Fruit fly (Drosophila melanogaster) whole organism, prepupa: ENCODE measurements around the gene Pdi.

ENCODE experiments used
- Blimp-1 ChIP-seq: fragments of 200-800 bp; sonication (Bioruptor generic); optimal IDR thresholded peaks from 3 replicates; lab custom pipeline; 2017; ENCODE audit warnings: missing biosample characterization, missing genetic modification characterization, mild to moderate bottlenecking, moderate library complexity, missing genetic modification reagents
- CG10669 ChIP-seq: fragments of 200-800 bp; sonication (Bioruptor generic); optimal IDR thresholded peaks from 3 replicates; lab custom pipeline; 2018; ENCODE audit warnings: missing biosample characterization, mild to moderate bottlenecking, missing genetic modification characterization, moderate library complexity
- CG11762 ChIP-seq: fragments of 200-800 bp; sonication (Bioruptor generic); optimal IDR thresholded peaks from 3 replicates; lab custom pipeline; 2016; ENCODE audit warnings: missing biosample characterization, missing genetic modification characterization; ENCODE audit not compliant: insufficient read depth
- CG11902 ChIP-seq: fragments of 200-800 bp; sonication (Bioruptor generic); optimal IDR thresholded peaks from 3 replicates; lab custom pipeline; 2016; ENCODE audit warnings: missing biosample characterization, missing genetic modification characterization
- CG1621 ChIP-seq: fragments of 200-800 bp; sonication (Bioruptor generic); optimal IDR thresholded peaks from 3 replicates; lab custom pipeline; 2018; ENCODE audit warnings: missing biosample characterization, mild to moderate bottlenecking, missing genetic modification characterization
- CG16779 ChIP-seq: fragments of 200-800 bp; sonication (Bioruptor generic); optimal IDR thresholded peaks from 3 replicates; lab custom pipeline; 2017; ENCODE audit warnings: missing biosample characterization, mild to moderate bottlenecking, missing genetic modification characterization
- CG3032 ChIP-seq: fragments of 200-800 bp; optimal IDR thresholded peaks from 2 replicates; lab custom pipeline; 2019; ENCODE audit warnings: missing biosample characterization, mild to moderate bottlenecking, missing genetic modification characterization, moderate library complexity
- CG31627 ChIP-seq: fragments of 200-800 bp; sonication (Bioruptor generic); optimal IDR thresholded peaks from 3 replicates; lab custom pipeline; 2016; ENCODE audit warnings: missing biosample characterization, missing genetic modification characterization
- CG34406 ChIP-seq: fragments of 200-800 bp; sonication (Bioruptor generic); optimal IDR thresholded peaks from 3 replicates; lab custom pipeline; 2016; ENCODE audit warnings: missing biosample characterization, missing genetic modification characterization
- CG4318 ChIP-seq: fragments of 200-800 bp; sonication (Bioruptor generic); optimal IDR thresholded peaks from 3 replicates; lab custom pipeline; 2017; ENCODE audit warnings: missing biosample characterization, mild to moderate bottlenecking, missing genetic modification characterization
- CG6163 ChIP-seq: fragments of 200-800 bp; sonication (Bioruptor generic); IDR thresholded peaks from 3 replicates; pipeline ENCODE4 v1.3.6; 2022; ENCODE audit warnings: missing biosample characterization, missing genetic modification characterization
- CG6276 ChIP-seq: fragments of 200-800 bp; sonication (Bioruptor generic); optimal IDR thresholded peaks from 2 replicates; lab custom pipeline; 2017; ENCODE audit warnings: missing biosample characterization, mild to moderate bottlenecking, missing genetic modification characterization
- Eip75B ChIP-seq: fragments of 200-800 bp; sonication (Bioruptor generic); optimal IDR thresholded peaks from 3 replicates; lab custom pipeline; 2016; ENCODE audit warnings: missing biosample characterization, missing genetic modification characterization
- Eip78C ChIP-seq: fragments of 200-800 bp; sonication (Bioruptor generic); peaks from one replicate; lab custom pipeline; 2016; ENCODE audit warnings: missing biosample characterization, missing genetic modification characterization
- Eip93F ChIP-seq: fragments of 200-800 bp; sonication (Bioruptor generic); optimal IDR thresholded peaks from 2 replicates; lab custom pipeline; 2016; ENCODE audit warnings: missing biosample characterization, mild to moderate bottlenecking, missing genetic modification characterization
- Ets96B ChIP-seq: fragments of 200-800 bp; optimal IDR thresholded peaks from 2 replicates; lab custom pipeline; 2019; ENCODE audit warnings: missing biosample characterization, mild to moderate bottlenecking, missing genetic modification characterization, moderate library complexity
- Gug ChIP-seq: fragments of 200-800 bp; sonication (Bioruptor generic); IDR thresholded peaks from 2 replicates; pipeline ENCODE4 v1.3.6; 2022; ENCODE audit warnings: missing biosample characterization, missing genetic modification characterization
- Hr38 ChIP-seq: sonication (Bioruptor generic); optimal IDR thresholded peaks from 2 replicates; lab custom pipeline; 2016; ENCODE audit warnings: missing biosample characterization, missing genetic modification characterization
- Hr39 ChIP-seq: fragments of 200-800 bp; sonication (Bioruptor generic); optimal IDR thresholded peaks from 2 replicates; lab custom pipeline; 2016; ENCODE audit warnings: missing biosample characterization, missing genetic modification characterization
- Hr4 ChIP-seq: fragments of 200-800 bp; sonication (Bioruptor generic); optimal IDR thresholded peaks from 3 replicates; lab custom pipeline; 2016; ENCODE audit warnings: missing biosample characterization, missing genetic modification characterization
- OdsH ChIP-seq: fragments of 200-800 bp; sonication (Bioruptor generic); optimal IDR thresholded peaks from 3 replicates; lab custom pipeline; 2016; ENCODE audit warnings: missing biosample characterization, missing genetic modification characterization
- Smox ChIP-seq: fragments of 200-800 bp; sonication (Bioruptor generic); optimal IDR thresholded peaks from 3 replicates; lab custom pipeline; 2016; ENCODE audit warnings: missing biosample characterization, missing genetic modification characterization
- Sox102F ChIP-seq: fragments of 200-800 bp; sonication (Bioruptor generic); optimal IDR thresholded peaks from 2 replicates; lab custom pipeline; 2016; ENCODE audit warnings: missing biosample characterization, mild to moderate bottlenecking, missing genetic modification characterization
- Sox15 ChIP-seq: fragments of 200-800 bp; sonication (Bioruptor generic); optimal IDR thresholded peaks from 3 replicates; lab custom pipeline; 2016; ENCODE audit warnings: missing biosample characterization, missing genetic modification characterization
- achi ChIP-seq: fragments of 200-800 bp; sonication (Bioruptor generic); optimal IDR thresholded peaks from 3 replicates; lab custom pipeline; 2016; ENCODE audit warnings: missing biosample characterization, missing genetic modification characterization
- acj6 ChIP-seq: fragments of 200-800 bp; sonication (Bioruptor generic); optimal IDR thresholded peaks from 3 replicates; lab custom pipeline; 2016; ENCODE audit warnings: missing biosample characterization, missing genetic modification characterization
- cyc ChIP-seq: fragments of 200-800 bp; sonication (Bioruptor generic); optimal IDR thresholded peaks from 3 replicates; lab custom pipeline; 2016; ENCODE audit warnings: missing biosample characterization, missing genetic modification characterization
- dac ChIP-seq: fragments of 200-800 bp; sonication (Bioruptor generic); optimal IDR thresholded peaks from 2 replicates; lab custom pipeline; 2017; ENCODE audit warnings: missing biosample characterization, mild to moderate bottlenecking, missing genetic modification characterization
- dsx ChIP-seq: fragments of 200-800 bp; optimal IDR thresholded peaks from 3 replicates; lab custom pipeline; 2019; ENCODE audit warnings: missing biosample characterization, mild to moderate bottlenecking, missing genetic modification characterization, moderate library complexity; ENCODE audit not compliant: poor library complexity, severe bottlenecking
- eg ChIP-seq: fragments of 200-800 bp; sonication (Bioruptor generic); IDR thresholded peaks from 3 replicates; pipeline ENCODE4 v1.3.6; 2022; ENCODE audit warnings: missing biosample characterization, missing genetic modification characterization
- esn ChIP-seq: fragments of 200-800 bp; sonication (Bioruptor generic); optimal IDR thresholded peaks from 2 replicates; lab custom pipeline; 2016; ENCODE audit warnings: missing biosample characterization, mild to moderate bottlenecking, missing genetic modification characterization, moderate library complexity
- fd59A ChIP-seq: fragments of 200-800 bp; sonication (Bioruptor generic); optimal IDR thresholded peaks from 2 replicates; lab custom pipeline; 2017; ENCODE audit warnings: missing biosample characterization, mild to moderate bottlenecking, missing genetic modification characterization, missing genetic modification reagents
- fd85E ChIP-seq: fragments of 200-800 bp; sonication (Bioruptor generic); optimal IDR thresholded peaks from 3 replicates; lab custom pipeline; 2016; ENCODE audit warnings: missing biosample characterization, missing genetic modification characterization
- spab ChIP-seq: fragments of 200-800 bp; sonication (Bioruptor generic); optimal IDR thresholded peaks from 2 replicates; lab custom pipeline; 2017; ENCODE audit warnings: missing biosample characterization, mild to moderate bottlenecking, missing genetic modification characterization, missing genetic modification reagents
- ss ChIP-seq, 2 experiments: fragments of 200-800 bp; sonication (Bioruptor generic); optimal IDR thresholded peaks; 2 replicates in 1 of 2; 3 replicates in 1 of 2; lab custom pipeline; 2017 to 2018; ENCODE audit warnings: mild to moderate bottlenecking in 2 of 2, missing biosample characterization in 2 of 2, missing genetic modification characterization in 2 of 2, moderate library complexity in 1 of 2
- svp ChIP-seq: fragments of 200-800 bp; sonication (Bioruptor generic); peaks from one replicate; lab custom pipeline; 2016; ENCODE audit warnings: missing biosample characterization, missing genetic modification characterization
- topi ChIP-seq: fragments of 200-800 bp; sonication (Bioruptor generic); optimal IDR thresholded peaks from 3 replicates; lab custom pipeline; 2016; ENCODE audit warnings: missing biosample characterization, missing genetic modification characterization
- vri ChIP-seq: fragments of 200-800 bp; sonication (Bioruptor generic); optimal IDR thresholded peaks from 3 replicates; lab custom pipeline; 2016; ENCODE audit warnings: missing biosample characterization, mild to moderate bottlenecking, missing genetic modification characterization

Gene Pdi

DNA sequence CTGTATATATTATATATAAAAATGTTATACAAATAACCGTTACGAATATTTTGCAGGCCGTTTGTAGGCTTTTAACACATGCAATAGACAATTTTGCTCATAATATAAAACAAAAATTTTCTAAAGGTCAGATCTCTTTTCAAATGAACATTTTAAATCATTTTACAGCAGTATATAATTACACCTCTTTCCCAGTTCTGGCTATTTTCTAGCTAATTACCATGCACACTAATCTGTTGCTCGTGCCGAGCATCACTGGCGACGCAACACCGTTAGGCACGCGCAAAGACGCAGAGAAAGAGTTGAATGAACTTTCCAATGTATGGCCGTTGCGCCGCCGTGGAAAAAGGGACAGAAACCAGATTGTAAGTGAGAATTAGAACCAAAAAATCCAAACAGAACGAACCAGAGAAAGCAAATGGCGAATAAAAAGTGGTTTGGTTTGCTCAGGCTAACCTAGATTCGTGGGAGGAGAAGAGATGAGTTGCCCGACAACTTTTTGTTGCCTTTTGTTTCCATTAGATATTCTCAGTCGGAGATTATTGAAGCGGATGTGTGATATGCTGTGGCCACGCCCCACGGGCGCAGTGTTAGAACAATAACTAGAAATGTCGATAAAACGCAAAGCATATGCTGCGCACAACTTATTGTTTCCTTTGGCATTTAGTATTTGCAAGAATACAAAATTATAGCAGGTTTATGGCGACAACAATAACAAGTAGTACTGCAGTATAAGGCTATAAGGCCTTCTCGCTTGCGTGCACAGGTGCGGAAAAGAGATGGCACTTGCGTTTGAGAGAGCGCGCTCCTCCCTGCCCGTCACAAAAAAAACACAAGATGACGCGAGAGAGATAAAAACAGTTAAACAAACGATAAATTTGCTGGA, 1.3 kb downstream of the Pdi start (continued):
- TF ChIP-seq fd85E (no peak), CG4318 (GFP tag; lab: Kevin White, UChicago) (no peak), svp (GFP tag; lab: Kevin White, UChicago) (no peak), dac (GFP tag; lab: Kevin White, UChicago) (no peak), CG11902 (GFP tag; lab: Kevin White, UChicago) (no peak), Sox102F (GFP tag; lab: Kevin White, UChicago) (no peak), Hr38 (no peak), ss (GFP tag; optimal IDR thresholded peaks at IDR 0.05; lab: Kevin White, UChicago) (peak; percentile 17 to 48), CG1621 (tag; lab: Kevin White, UChicago) (peak; percentile 14), cyc (GFP tag; lab: Kevin White, UChicago) (no peak), Ets96B (tag; lab: Kevin White, UChicago) (no peak), dsx (GFP tag; lab: Kevin White, UChicago) (no peak), topi (no peak), Gug (GFP tag; lab: Robert Waterston, UW) (no peak), Sox15 (GFP tag; lab: Kevin White, UChicago) (no peak), achi (GFP tag; lab: Kevin White, UChicago) (no peak), CG16779 (tag; lab: Kevin White, UChicago) (no peak), CG10669 (GFP tag; lab: Kevin White, UChicago) (peak; percentile 9), Hr39 (GFP tag; lab: Kevin White, UChicago) (peak; percentile 11), Blimp-1 (GFP tag; lab: Kevin White, UChicago) (no peak)

DNA sequence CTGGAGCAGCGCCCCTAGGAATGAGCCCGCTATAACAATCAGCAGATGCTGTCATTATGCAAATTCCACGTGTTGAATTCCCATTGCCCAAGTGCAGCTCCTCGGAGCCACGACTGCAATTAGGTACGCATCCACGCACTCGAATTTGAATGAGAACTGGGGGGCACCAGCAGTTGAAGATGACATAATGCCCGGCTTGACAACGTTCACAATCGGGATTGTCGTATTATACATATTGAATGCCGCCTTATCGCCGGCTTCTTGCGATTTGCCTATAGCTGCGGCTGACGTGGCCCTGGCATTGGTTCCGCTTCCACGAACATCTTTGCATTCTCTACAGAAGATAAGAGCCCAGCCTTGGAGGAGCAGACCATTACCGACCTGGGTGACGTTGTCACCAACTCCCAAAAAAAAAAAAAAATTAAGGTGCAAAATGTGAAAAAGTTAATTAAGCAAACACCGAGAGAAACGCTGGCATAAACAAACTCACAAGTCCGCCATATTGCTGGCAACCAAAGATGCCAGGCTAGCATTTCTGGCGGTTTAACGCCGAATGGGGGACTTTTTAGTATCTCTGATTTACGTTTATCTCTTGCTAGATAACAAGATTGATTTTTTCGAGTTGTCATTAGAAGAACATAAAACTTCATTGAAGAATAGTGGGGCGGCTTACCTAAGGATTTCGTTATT, 2.2 kb downstream of the Pdi start:
- TF ChIP-seq svp (GFP tag; lab: Kevin White, UChicago), result peak; percentile 64
- TF ChIP-seq eg, result peak; percentile 34; the same call in 1 of the 3 replicates
- no peak for TF ChIP-seq Eip75B (GFP tag; lab: Kevin White, UChicago)
- TF ChIP-seq fd59A, result no peak
- no peak for TF ChIP-seq CG34406 (GFP tag; lab: Kevin White, UChicago)
- no peak for TF ChIP-seq Hr4 (GFP tag; lab: Kevin White, UChicago)
- TF ChIP-seq CG11762 (GFP tag; lab: Kevin White, UChicago), result no peak
- peak; percentile 96 for TF ChIP-seq vri (GFP tag; lab: Kevin White, UChicago)
- TF ChIP-seq CG6163 (GFP tag; lab: Robert Waterston, UW), result peak; percentile 19; the same call in 1 of the 3 replicates
- no peak for TF ChIP-seq CG3032
- TF ChIP-seq acj6 (GFP tag; lab: Kevin White, UChicago), result no peak
- no peak for TF ChIP-seq spab
- TF ChIP-seq CG31627 (GFP tag; lab: Kevin White, UChicago), result no peak
- no peak for TF ChIP-seq achi (GFP tag; lab: Kevin White, UChicago)
- TF ChIP-seq Eip78C (GFP tag; lab: Kevin White, UChicago), result peak; percentile 41
- TF ChIP-seq Smox (GFP tag; lab: Kevin White, UChicago), result no peak
- TF ChIP-seq fd85E, result no peak
- TF ChIP-seq, all 60 proteins: peak for 5

DNA sequence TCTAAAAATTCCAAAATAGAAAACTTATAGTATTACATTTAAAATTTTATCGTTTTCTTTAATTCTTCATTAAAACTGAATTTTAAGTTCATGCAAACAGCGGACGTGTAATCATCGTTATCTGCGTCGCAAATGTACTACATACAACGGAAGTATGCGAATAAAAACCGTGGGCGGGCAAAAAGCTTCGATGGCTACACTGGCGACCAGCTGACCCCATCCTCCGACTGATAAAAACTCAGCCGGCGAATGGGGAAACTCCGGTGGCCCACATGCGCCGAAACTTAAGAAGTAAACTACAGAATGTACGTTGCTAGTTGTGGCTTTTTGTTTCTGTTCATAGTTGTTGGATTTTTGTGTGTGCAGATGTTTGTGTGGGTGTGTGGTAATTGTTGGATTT, 4.8 kb downstream of the Pdi start:
- TF ChIP-seq CG6276 (GFP tag; lab: Kevin White, UChicago) (no peak), achi (GFP tag; lab: Kevin White, UChicago) (no peak), dsx (GFP tag; lab: Kevin White, UChicago) (no peak), esn (GFP tag; lab: Kevin White, UChicago) (no peak), eg (no peak), Eip93F (GFP tag; lab: Kevin White, UChicago) (no peak), Hr39 (GFP tag; lab: Kevin White, UChicago) (no peak), Eip78C (GFP tag; lab: Kevin White, UChicago) (peak; percentile 19), svp (GFP tag; lab: Kevin White, UChicago) (peak; percentile 78), OdsH (no peak)
- TF ChIP-seq, all 60 proteins: peak for 2
